Fruit fly (Drosophila melanogaster) whole organism, embryonic: Measurements from ENCODE around the gene Rab23.

Experiments
- Atf-2 ChIP-seq: fragments of 200-800 bp; sonication (Bioruptor generic); optimal IDR thresholded peaks from 2 replicates; lab custom pipeline; 2016; ENCODE audit warnings: missing biosample characterization, missing genetic modification characterization
- Atf3 ChIP-seq: fragments of 200-800 bp; sonication (Bioruptor generic); optimal IDR thresholded peaks from 3 replicates; lab custom pipeline; 2016; ENCODE audit warnings: missing biosample characterization, missing genetic modification characterization
- B-H2 ChIP-seq: fragments of 200-800 bp; sonication (Bioruptor generic); optimal IDR thresholded peaks from 2 replicates; lab custom pipeline; 2018; ENCODE audit warnings: missing biosample characterization, mild to moderate bottlenecking, missing genetic modification characterization
- Bteb2 ChIP-seq: fragments of 200-800 bp; sonication (Bioruptor generic); optimal IDR thresholded peaks from 2 replicates; lab custom pipeline; 2016; ENCODE audit warnings: missing biosample characterization, missing genetic modification characterization
- CG10321 ChIP-seq: fragments of 200-800 bp; sonication (Bioruptor generic); IDR thresholded peaks from 2 replicates; pipeline ENCODE4 v1.3.6; 2022; ENCODE audit warnings: missing biosample characterization, missing genetic modification characterization
- CG11560 ChIP-seq: fragments of 200-800 bp; sonication (Bioruptor generic); IDR thresholded peaks from 3 replicates; pipeline ENCODE4 v1.3.6; 2022; ENCODE audit warnings: missing biosample characterization, missing genetic modification characterization
- CG12299 ChIP-seq: fragments of 200-800 bp; sonication (Bioruptor generic); optimal IDR thresholded peaks from 2 replicates; lab custom pipeline; 2018; ENCODE audit warnings: missing biosample characterization, mild to moderate bottlenecking, missing genetic modification characterization
- CG1233 ChIP-seq: fragments of 200-800 bp; sonication (Bioruptor generic); optimal IDR thresholded peaks from 4 replicates; lab custom pipeline; 2018; ENCODE audit warnings: missing biosample characterization, mild to moderate bottlenecking, missing genetic modification characterization
- CG13296 ChIP-seq: fragments of 200-800 bp; sonication (Bioruptor generic); optimal IDR thresholded peaks from 3 replicates; lab custom pipeline; 2018; ENCODE audit warnings: missing biosample characterization, mild to moderate bottlenecking, missing genetic modification characterization
- CG14860 ChIP-seq: fragments of 200-800 bp; sonication (Bioruptor generic); IDR thresholded peaks from 3 replicates; pipeline ENCODE4 v1.3.6; 2022; ENCODE audit warnings: missing biosample characterization, missing genetic modification characterization; ENCODE audit not compliant: partially characterized antibody
- CG15073 ChIP-seq: fragments of 200-800 bp; sonication (Bioruptor generic); optimal IDR thresholded peaks from 2 replicates; lab custom pipeline; 2016; ENCODE audit warnings: missing biosample characterization, missing genetic modification characterization
- CG15479 ChIP-seq: fragments of 200-800 bp; sonication (Bioruptor generic); optimal IDR thresholded peaks from 3 replicates; lab custom pipeline; 2019; ENCODE audit warnings: missing biosample characterization, mild to moderate bottlenecking, missing genetic modification characterization, moderate library complexity
- CG17328 ChIP-seq: fragments of 200-800 bp; sonication (Bioruptor generic); IDR thresholded peaks from 2 replicates; pipeline ENCODE4 v1.3.6; 2022; ENCODE audit warnings: missing biosample characterization, missing genetic modification characterization
- CG17829 ChIP-seq: fragments of 200-800 bp; optimal IDR thresholded peaks from 2 replicates; lab custom pipeline; 2019; ENCODE audit warnings: missing biosample characterization, mild to moderate bottlenecking, missing genetic modification characterization, moderate library complexity
- CG2712 ChIP-seq: fragments of 200-800 bp; optimal IDR thresholded peaks from 3 replicates; lab custom pipeline; 2019; ENCODE audit warnings: missing biosample characterization, mild to moderate bottlenecking, missing genetic modification characterization, moderate library complexity
- CG34376 ChIP-seq: fragments of 200-800 bp; sonication (Bioruptor generic); optimal IDR thresholded peaks from 2 replicates; lab custom pipeline; 2018; ENCODE audit warnings: missing biosample characterization, mild to moderate bottlenecking, missing genetic modification characterization
- CG7271 ChIP-seq: fragments of 200-800 bp; sonication (Bioruptor generic); optimal IDR thresholded peaks from 2 replicates; lab custom pipeline; 2018; ENCODE audit warnings: missing biosample characterization, mild to moderate bottlenecking, missing genetic modification characterization, moderate library complexity
- CG7963 ChIP-seq: fragments of 200-800 bp; sonication (Bioruptor generic); IDR thresholded peaks from 3 replicates; pipeline ENCODE4 v1.3.6; 2022; ENCODE audit warnings: missing biosample characterization, missing genetic modification characterization; ENCODE audit not compliant: partially characterized antibody
- CG8359 ChIP-seq: fragments of 200-800 bp; sonication (Bioruptor generic); optimal IDR thresholded peaks from 2 replicates; lab custom pipeline; 2017; ENCODE audit warnings: missing biosample characterization, mild to moderate bottlenecking, missing genetic modification characterization, borderline replicate concordance
- CG9727 ChIP-seq: fragments of 200-800 bp; sonication (Bioruptor generic); optimal IDR thresholded peaks from 3 replicates; lab custom pipeline; 2017; ENCODE audit warnings: missing biosample characterization, mild to moderate bottlenecking, missing genetic modification characterization
- CrebB ChIP-seq: fragments of 200-800 bp; sonication (Bioruptor generic); optimal IDR thresholded peaks from 3 replicates; lab custom pipeline; 2018; ENCODE audit warnings: missing biosample characterization, mild to moderate bottlenecking, missing genetic modification characterization
- D19A ChIP-seq: fragments of 200-800 bp; optimal IDR thresholded peaks from 3 replicates; lab custom pipeline; 2019; ENCODE audit warnings: missing biosample characterization, mild to moderate bottlenecking, missing genetic modification characterization, moderate library complexity
- Ets97D ChIP-seq: fragments of 200-800 bp; sonication (Bioruptor generic); optimal IDR thresholded peaks from 3 replicates; lab custom pipeline; 2016; ENCODE audit warnings: missing biosample characterization, missing genetic modification characterization
- H2.0 ChIP-seq: fragments of 200-800 bp; sonication (Bioruptor generic); IDR thresholded peaks from 2 replicates; pipeline ENCODE4 v1.3.6; 2022; ENCODE audit warnings: missing biosample characterization, missing genetic modification characterization
- Lhr ChIP-seq: fragments of 200-800 bp; sonication (Bioruptor generic); optimal IDR thresholded peaks from 3 replicates; lab custom pipeline; 2017; ENCODE audit warnings: mild to moderate bottlenecking, missing biosample characterization, missing genetic modification reagents, missing genetic modification characterization
- Lpt ChIP-seq: fragments of >200 bp; optimal IDR thresholded peaks from 2 replicates; lab custom pipeline; 2018; ENCODE audit warnings: missing biosample characterization, missing genetic modification characterization
- MTF-1 ChIP-seq: fragments of 200-800 bp; sonication (Bioruptor generic); optimal IDR thresholded peaks from 2 replicates; lab custom pipeline; 2018; ENCODE audit warnings: missing biosample characterization, mild to moderate bottlenecking, missing genetic modification characterization, borderline replicate concordance
- NC2α ChIP-seq: fragments of 200-800 bp; sonication (Bioruptor generic); optimal IDR thresholded peaks from 2 replicates; lab custom pipeline; 2016; ENCODE audit warnings: missing biosample characterization, missing genetic modification characterization
- Nf-YA ChIP-seq: fragments of 200-800 bp; sonication (Bioruptor generic); IDR thresholded peaks from 2 replicates; pipeline ENCODE4 v1.3.6; 2022; ENCODE audit warnings: missing biosample characterization, missing genetic modification characterization
- Pdp1 ChIP-seq, 2 experiments: fragments of 200-800 bp; sonication (Bioruptor generic); optimal IDR thresholded peaks; 3 replicates each; lab custom pipeline; 2016; ENCODE audit warnings: missing biosample characterization in 2 of 2, missing genetic modification characterization in 2 of 2, mild to moderate bottlenecking in 1 of 2, moderate library complexity in 1 of 2
- Poxn ChIP-seq: fragments of 200-800 bp; sonication (Bioruptor generic); IDR thresholded peaks from 2 replicates; pipeline ENCODE4 v1.3.6; 2022; ENCODE audit warnings: missing biosample characterization, missing genetic modification characterization
- Side ChIP-seq: fragments of 200-800 bp; sonication (Bioruptor generic); optimal IDR thresholded peaks from 2 replicates; lab custom pipeline; 2016; ENCODE audit warnings: missing biosample characterization, missing genetic modification characterization
- Tbp ChIP-seq: fragments of >200 bp; optimal IDR thresholded peaks from 2 replicates; lab custom pipeline; 2018; ENCODE audit warnings: missing biosample characterization, missing genetic modification characterization
- ac ChIP-seq: fragments of 200-800 bp; sonication (Bioruptor generic); optimal IDR thresholded peaks from 3 replicates; lab custom pipeline; 2017; ENCODE audit warnings: missing biosample characterization, mild to moderate bottlenecking, missing genetic modification characterization
- al ChIP-seq: fragments of 200-800 bp; sonication (Bioruptor generic); IDR thresholded peaks from 2 replicates; pipeline ENCODE4 v1.3.6; 2022; ENCODE audit warnings: missing biosample characterization, missing genetic modification characterization
- ash1 ChIP-seq: fragments of 200-800 bp; sonication (Bioruptor generic); optimal IDR thresholded peaks from 2 replicates; lab custom pipeline; 2018; ENCODE audit warnings: missing biosample characterization, mild to moderate bottlenecking, missing genetic modification characterization
- bab2 ChIP-seq: fragments of 200-800 bp; sonication (Bioruptor generic); optimal IDR thresholded peaks from 2 replicates; lab custom pipeline; 2016; ENCODE audit warnings: missing biosample characterization, missing genetic modification characterization
- da ChIP-seq: fragments of 200-800 bp; sonication (Bioruptor generic); optimal IDR thresholded peaks from 2 replicates; lab custom pipeline; 2016; ENCODE audit warnings: missing biosample characterization, missing genetic modification characterization
- eve ChIP-seq, 2 experiments: fragments of >200 bp; optimal IDR thresholded peaks; 2 replicates each; lab custom pipeline; 2017; ENCODE audit warnings: missing biosample characterization in 2 of 2, missing genetic modification characterization in 2 of 2
- gcm ChIP-seq: fragments of 200-800 bp; sonication (Bioruptor generic); optimal IDR thresholded peaks from 2 replicates; lab custom pipeline; 2019; ENCODE audit warnings: missing biosample characterization, mild to moderate bottlenecking, missing genetic modification characterization, moderate library complexity
- insv ChIP-seq, 2 experiments: fragments of 200-800 bp; sonication (Bioruptor generic); optimal IDR thresholded peaks; 3 replicates each; lab custom pipeline; 2016 to 2018; ENCODE audit warnings: missing biosample characterization in 2 of 2, missing genetic modification characterization in 2 of 2
- klu ChIP-seq: fragments of 200-800 bp; sonication (Bioruptor generic); IDR thresholded peaks from 2 replicates; pipeline ENCODE4 v1.3.6; 2022; ENCODE audit warnings: missing biosample characterization, missing genetic modification characterization
- peb ChIP-seq: fragments of 200-800 bp; sonication (Bioruptor generic); IDR thresholded peaks from 2 replicates; pipeline ENCODE4 v1.3.6; 2022; ENCODE audit warnings: missing biosample characterization, missing genetic modification characterization
- slou ChIP-seq: fragments of 200-800 bp; sonication (Bioruptor generic); optimal IDR thresholded peaks from 3 replicates; lab custom pipeline; 2016; ENCODE audit warnings: missing biosample characterization, missing genetic modification characterization
- tll ChIP-seq, 2 experiments: fragments of 200-800 bp in 1 of 2; fragments of >200 bp in 1 of 2; sonication (Bioruptor generic) in 1 of 2; optimal IDR thresholded peaks; 2 replicates each; lab custom pipeline; 2017 to 2019; ENCODE audit warnings: missing biosample characterization in 2 of 2, missing genetic modification characterization in 2 of 2, mild to moderate bottlenecking in 1 of 2, moderate library complexity in 1 of 2
- twi ChIP-seq: fragments of 200-800 bp; optimal IDR thresholded peaks from 2 replicates; lab custom pipeline; 2019; ENCODE audit warnings: missing biosample characterization, mild to moderate bottlenecking, missing genetic modification characterization, moderate library complexity
- z ChIP-seq: fragments of 200-800 bp; sonication (Bioruptor generic); IDR thresholded peaks from 3 replicates; pipeline ENCODE4 v1.3.6; 2022; ENCODE audit warnings: missing biosample characterization, missing genetic modification characterization
- zen ChIP-seq: fragments of 200-800 bp; sonication (Bioruptor generic); optimal IDR thresholded peaks from 3 replicates; lab custom pipeline; 2018; ENCODE audit warnings: missing biosample characterization, mild to moderate bottlenecking, missing genetic modification characterization, moderate library complexity

Gene Rab23

dm6 chr3R:5668928-5669739, 16.1 kb downstream of the Rab23 start, which contains the start of the genes Xe7 and Atg17 (continued):
- no peak for TF ChIP-seq Lpt (GFP tag; lab: Kevin White, UChicago)
- no peak for TF ChIP-seq CG7963 (GFP tag; lab: Robert Waterston, UW)
- TF ChIP-seq MTF-1 (GFP tag; lab: Kevin White, UChicago): peak; percentile 52
- TF ChIP-seq CG14860 (GFP tag; lab: Robert Waterston, UW): no peak; the same call in 2 of the 3 replicates
- peak; percentile 72 for TF ChIP-seq da (GFP tag; lab: Kevin White, UChicago)
- TF ChIP-seq Side (GFP tag; lab: Kevin White, UChicago): peak; percentile 62
- TF ChIP-seq z (GFP tag; lab: Robert Waterston, UW): no peak
- TF ChIP-seq ash1: peak; percentile 47
- TF ChIP-seq klu: peak; percentile 94
- TF ChIP-seq slou (GFP tag; lab: Kevin White, UChicago): peak; percentile 90
- peak; percentile 84 for TF ChIP-seq Bteb2
- TF ChIP-seq CG8359 (GFP tag; lab: Kevin White, UChicago): peak; percentile 70
- peak in 1 of 2 experiments; percentile 25 for TF ChIP-seq eve (GFP tag; optimal IDR thresholded peaks at IDR 0.05; lab: Kevin White, UChicago)
- peak; percentile 89 for TF ChIP-seq CG11560 (tag; lab: Robert Waterston, UW)
- peak; percentile 88 for TF ChIP-seq H2.0 (GFP tag; lab: Robert Waterston, UW)
- peak; percentile 85 for TF ChIP-seq Atf3 (GFP tag; lab: Kevin White, UChicago)
- TF ChIP-seq Ets97D (GFP tag; lab: Kevin White, UChicago): peak; percentile 79
- TF ChIP-seq twi (tag; lab: Kevin White, UChicago): peak; percentile 90
- peak in 1 of 2 experiments; percentile 70 for TF ChIP-seq insv (GFP tag; optimal IDR thresholded peaks at IDR 0.05; lab: Kevin White, UChicago)
- TF ChIP-seq CG12299 (tag; lab: Kevin White, UChicago): peak; percentile 79
- TF ChIP-seq CG10321: peak; percentile 34; the same call in 1 of the 2 replicates
- TF ChIP-seq NC2α: peak; percentile 59
- TF ChIP-seq Pdp1 (GFP tag; optimal IDR thresholded peaks at IDR 0.05; lab: Kevin White, UChicago): peak; percentile 88 to 96
- peak; percentile 68 for TF ChIP-seq CG34376 (GFP tag; lab: Kevin White, UChicago)
- peak; percentile 91 for TF ChIP-seq CG2712 (tag; lab: Kevin White, UChicago)
- TF ChIP-seq gcm (GFP tag; lab: Kevin White, UChicago): peak; percentile 67
- no peak for TF ChIP-seq Tbp (GFP tag; lab: Kevin White, UChicago)
- TF ChIP-seq B-H2 (GFP tag; lab: Kevin White, UChicago): peak; percentile 94
- TF ChIP-seq Atf-2 (GFP tag; lab: Kevin White, UChicago): peak; percentile 85
- peak; percentile 93 for TF ChIP-seq al (GFP tag; lab: Robert Waterston, UW)
- peak; percentile 88 for TF ChIP-seq CG1233 (GFP tag; lab: Kevin White, UChicago)
- peak; percentile 43 for TF ChIP-seq CG7271 (tag; lab: Kevin White, UChicago)
- peak; percentile 83 for TF ChIP-seq zen (tag; lab: Kevin White, UChicago)
- TF ChIP-seq CG17328 (GFP tag; lab: Robert Waterston, UW): peak; percentile 72
- peak; percentile 79 for TF ChIP-seq D19A (tag; lab: Kevin White, UChicago)
- peak; percentile 73 for TF ChIP-seq peb (GFP tag; lab: Robert Waterston, UW)
- TF ChIP-seq CG15073 (GFP tag; lab: Kevin White, UChicago): peak; percentile 51
- peak; percentile 80 for TF ChIP-seq Poxn (GFP tag; lab: Robert Waterston, UW)
- peak; percentile 48 for TF ChIP-seq tll (GFP tag; optimal IDR thresholded peaks at IDR 0.05; lab: Kevin White, UChicago)
- peak; percentile 57; the same call in 1 of the 2 replicates for TF ChIP-seq Nf-YA (GFP tag; lab: Robert Waterston, UW)
- no peak for TF ChIP-seq CG15479 (GFP tag; lab: Kevin White, UChicago)
- no peak for TF ChIP-seq ac (GFP tag; lab: Kevin White, UChicago)
- TF ChIP-seq CG17829 (tag; lab: Kevin White, UChicago): peak; percentile 89
- TF ChIP-seq CG13296 (GFP tag; lab: Kevin White, UChicago): peak; percentile 82
- TF ChIP-seq CrebB (tag; lab: Kevin White, UChicago): peak; percentile 61
- peak; percentile 91 for TF ChIP-seq CG9727 (GFP tag; lab: Kevin White, UChicago)
- TF ChIP-seq bab2 (GFP tag; lab: Kevin White, UChicago): peak; percentile 92
- peak; percentile 85 for TF ChIP-seq Lhr (GFP tag; lab: Kevin White, UChicago)
